Worm (Caenorhabditis elegans): ENCODE results near the gene srg-9.

- no peak for TF ChIP-seq ceh-20 (GFP tag; IDR thresholded peaks at IDR 0.05)
- no peak for TF ChIP-seq unc-62 (GFP tag; optimal IDR thresholded peaks at IDR 0.05 in 1 of 2)
- no peak for TF ChIP-seq unc-62 (tag; optimal IDR thresholded peaks at IDR 0.05)
- TF ChIP-seq lin-38 (GFP tag; IDR thresholded peaks at IDR 0.05), result no peak
- TF ChIP-seq nhr-237 (tag; optimal IDR thresholded peaks at IDR 0.05), result no peak
- no peak for TF ChIP-seq nhr-28 (tag; optimal IDR thresholded peaks at IDR 0.05)
- no peak for TF ChIP-seq ZK337.2 (GFP tag; IDR thresholded peaks at IDR 0.05)
- TF ChIP-seq pha-4 (GFP tag; IDR thresholded peaks at IDR 0.05), result no peak
- TF ChIP-seq pha-4 (tag; optimal IDR thresholded peaks at IDR 0.05), result no peak
- no peak for TF ChIP-seq dmd-8 (GFP tag; IDR thresholded peaks at IDR 0.05)
- TF ChIP-seq pqm-1 (tag; optimal IDR thresholded peaks at IDR 0.05), result no peak
- no peak for TF ChIP-seq ceh-44 (GFP tag; IDR thresholded peaks at IDR 0.05)
- TF ChIP-seq Y105C5A.15 (GFP tag; IDR thresholded peaks at IDR 0.05), result no peak
- no peak for TF ChIP-seq tra-1 (GFP tag; IDR thresholded peaks at IDR 0.05)
- TF ChIP-seq cey-2 (tag; optimal IDR thresholded peaks at IDR 0.05; ENCODE audit: borderline replicate concordance, insufficient read depth), result no peak
Observed at ce11 chrIII:6236649-6237048, 19.9 kb downstream of the srg-9 start, which contains the start of gene T12A2.21.

Data from whole organism, L4 larva.